Worm (Caenorhabditis elegans) whole organism, L1 larva: Measurements from ENCODE around the gene F47E1.4.

Experiments used
- C04F5.9 ChIP-seq: sonication (generic microtip); optimal IDR thresholded peaks from 2 replicates; lab custom pipeline; 2016; ENCODE audit warnings: missing genetic modification characterization, missing compliant biosample characterization
- C16A3.4 ChIP-seq: fragments of 150-350 bp; optimal IDR thresholded peaks from 2 replicates; lab custom pipeline; 2014; ENCODE audit warnings: missing biosample characterization, missing genetic modification characterization
- F16B12.6 ChIP-seq: fragments of 150-350 bp; optimal IDR thresholded peaks from 2 replicates; lab custom pipeline; 2014; ENCODE audit warnings: missing biosample characterization, missing genetic modification characterization
- Y116A8C.19 ChIP-seq: sonication (generic microtip); optimal IDR thresholded peaks from 2 replicates; lab custom pipeline; 2016; ENCODE audit warnings: missing compliant biosample characterization, missing genetic modification characterization, borderline replicate concordance
- aha-1 ChIP-seq: fragments of 150-350 bp; optimal IDR thresholded peaks from 2 replicates; lab custom pipeline; 2014; ENCODE audit warnings: missing biosample characterization, missing genetic modification characterization
- alr-1 ChIP-seq: fragments of 200-800 bp; sonication (Bioruptor generic); optimal IDR thresholded peaks from 2 replicates; lab custom pipeline; 2018; ENCODE audit warnings: borderline replicate concordance, mild to moderate bottlenecking, missing genetic modification characterization, missing compliant biosample characterization
- aly-2 ChIP-seq: fragments of 150-350 bp; optimal IDR thresholded peaks from 2 replicates; lab custom pipeline; 2014; ENCODE audit warnings: missing biosample characterization, missing genetic modification characterization
- ama-1 ChIP-seq: fragments of 150-350 bp; optimal IDR thresholded peaks from 2 replicates; lab custom pipeline; 2014
- blmp-1 ChIP-seq: fragments of 150-350 bp; optimal IDR thresholded peaks from 2 replicates; lab custom pipeline; 2014; ENCODE audit warnings: missing biosample characterization, missing genetic modification characterization
- ceh-63 ChIP-seq: fragments of 200-800 bp; sonication (Bioruptor generic); optimal IDR thresholded peaks from 2 replicates; lab custom pipeline; 2018; ENCODE audit warnings: mild to moderate bottlenecking, missing genetic modification characterization, missing compliant biosample characterization
- ceh-8 ChIP-seq: fragments of 200-800 bp; sonication (Bioruptor generic); optimal IDR thresholded peaks from 2 replicates; lab custom pipeline; 2018; ENCODE audit warnings: mild to moderate bottlenecking, missing genetic modification characterization, moderate library complexity, missing compliant biosample characterization
- ceh-82 ChIP-seq, 3 experiments: fragments of 150-350 bp in 1 of 3; sonication (generic microtip) in 2 of 3; optimal IDR thresholded peaks; 2 replicates each; lab custom pipeline; 2014 to 2017; ENCODE audit warnings: missing biosample characterization in 3 of 3, missing genetic modification characterization in 3 of 3
- ceh-88 ChIP-seq: fragments of 200-800 bp; sonication (Bioruptor generic); IDR thresholded peaks from 2 replicates; pipeline ENCODE4 v1.3.6; 2022; ENCODE audit warnings: missing genetic modification characterization, missing compliant biosample characterization
- ces-1 ChIP-seq: fragments of 150-350 bp; optimal IDR thresholded peaks from 2 replicates; lab custom pipeline; 2014; ENCODE audit warnings: missing biosample characterization, missing genetic modification reagents, missing genetic modification characterization
- dsc-1 ChIP-seq: sonication (generic microtip); optimal IDR thresholded peaks from 2 replicates; lab custom pipeline; 2016; ENCODE audit warnings: mild to moderate bottlenecking, missing genetic modification characterization, missing compliant biosample characterization
- efl-1 ChIP-seq, 4 experiments: fragments of 150-350 bp; optimal IDR thresholded peaks in 3 of 4; peaks in 1 of 4; 1 replicate in 1 of 4; 2 replicates in 3 of 4; lab custom pipeline; 2014; ENCODE audit warnings: missing biosample characterization in 2 of 4, missing genetic modification characterization in 2 of 4, missing genetic modification reagents in 2 of 4
- efl-3 ChIP-seq: fragments of 200-800 bp; sonication (Bioruptor generic); optimal IDR thresholded peaks from 2 replicates; lab custom pipeline; 2018; ENCODE audit warnings: mild to moderate bottlenecking, missing genetic modification characterization, missing compliant biosample characterization
- egl-27 ChIP-seq, 2 experiments: fragments of 150-350 bp in 1 of 2; sonication (generic microtip); optimal IDR thresholded peaks; 3 replicates each; lab custom pipeline; 2017 to 2018; ENCODE audit warnings: missing biosample characterization in 2 of 2, missing genetic modification characterization in 2 of 2, missing genetic modification reagents in 2 of 2
- elt-2 ChIP-seq: sonication (generic microtip); optimal IDR thresholded peaks from 2 replicates; lab custom pipeline; 2016; ENCODE audit warnings: missing genetic modification characterization, mild to moderate bottlenecking, inconsistent platforms, missing compliant biosample characterization, missing genetic modification reagents
- elt-3 ChIP-seq, 6 experiments: fragments of 150-350 bp in 1 of 6; sonication (generic microtip); optimal IDR thresholded peaks; 2 replicates each; lab custom pipeline; 2017 to 2018; ENCODE audit warnings: missing biosample characterization in 6 of 6, missing genetic modification characterization in 6 of 6, inconsistent platforms in 1 of 6
- ets-5 ChIP-seq: fragments of 200-800 bp; sonication (Bioruptor generic); IDR thresholded peaks from 2 replicates; pipeline ENCODE4 v1.3.6; 2022; ENCODE audit warnings: missing genetic modification characterization, missing compliant biosample characterization
- fkh-10 ChIP-seq: sonication (generic microtip); optimal IDR thresholded peaks from 2 replicates; lab custom pipeline; 2017; ENCODE audit warnings: missing biosample characterization, missing genetic modification reagents, missing genetic modification characterization
- fos-1 ChIP-seq: fragments of 150-350 bp; optimal IDR thresholded peaks from 2 replicates; lab custom pipeline; 2014; ENCODE audit warnings: missing biosample characterization, missing genetic modification characterization
- grh-1 ChIP-seq: fragments of 200-800 bp; sonication (Bioruptor generic); IDR thresholded peaks from 2 replicates; pipeline ENCODE4 v1.3.6; 2022; ENCODE audit warnings: missing genetic modification reagents, missing genetic modification characterization, missing compliant biosample characterization
- hpl-2 ChIP-seq: fragments of 150-350 bp; optimal IDR thresholded peaks from 2 replicates; lab custom pipeline; 2014; ENCODE audit warnings: missing biosample characterization, missing genetic modification reagents, missing genetic modification characterization
- irx-1 ChIP-seq: sonication (generic microtip); optimal IDR thresholded peaks from 2 replicates; lab custom pipeline; 2016; ENCODE audit warnings: missing genetic modification characterization, missing compliant biosample characterization
- isw-1 ChIP-seq: fragments of 200-800 bp; sonication (Bioruptor generic); IDR thresholded peaks from 2 replicates; pipeline ENCODE4 v1.3.6; 2022; ENCODE audit warnings: missing genetic modification characterization, missing compliant biosample characterization
- jun-1 ChIP-seq: fragments of 150-350 bp; optimal IDR thresholded peaks from 2 replicates; lab custom pipeline; 2014; ENCODE audit warnings: missing biosample characterization, missing genetic modification reagents, missing genetic modification characterization
- lin-13 ChIP-seq: fragments of 150-350 bp; optimal IDR thresholded peaks from 2 replicates; lab custom pipeline; 2014; ENCODE audit warnings: missing biosample characterization, missing genetic modification reagents, missing genetic modification characterization
- lin-39 ChIP-seq: fragments of 150-350 bp; optimal IDR thresholded peaks from 2 replicates; lab custom pipeline; 2014; ENCODE audit warnings: missing biosample characterization, missing genetic modification reagents, missing genetic modification characterization
- lir-3 ChIP-seq: sonication (generic microtip); optimal IDR thresholded peaks from 2 replicates; lab custom pipeline; 2016; ENCODE audit warnings: mild to moderate bottlenecking, missing genetic modification characterization, moderate library complexity, missing compliant biosample characterization; ENCODE audit not compliant: poor library complexity
- lsy-2 ChIP-seq, 2 experiments: fragments of 150-350 bp; optimal IDR thresholded peaks; 2 replicates each; lab custom pipeline; 2014; ENCODE audit warnings: missing biosample characterization in 2 of 2, missing genetic modification characterization in 2 of 2
- mab-9 ChIP-seq: fragments of 200-800 bp; sonication (Bioruptor generic); IDR thresholded peaks from 2 replicates; pipeline ENCODE4 v1.3.6; 2022; ENCODE audit warnings: missing genetic modification reagents, missing genetic modification characterization, missing compliant biosample characterization
- mdl-1 ChIP-seq, 2 experiments: fragments of 150-350 bp; optimal IDR thresholded peaks; 2 replicates each; lab custom pipeline; 2014 to 2017; ENCODE audit warnings: missing biosample characterization in 2 of 2, missing genetic modification characterization in 2 of 2, inconsistent platforms in 1 of 2
- mef-2 ChIP-seq: fragments of 150-350 bp; optimal IDR thresholded peaks from 2 replicates; lab custom pipeline; 2014; ENCODE audit warnings: missing biosample characterization, missing genetic modification characterization
- mep-1 ChIP-seq: fragments of 150-350 bp; optimal IDR thresholded peaks from 2 replicates; lab custom pipeline; 2014; ENCODE audit warnings: missing biosample characterization, missing genetic modification characterization
- nhr-19 ChIP-seq: fragments of 200-800 bp; sonication (Bioruptor generic); conservative IDR thresholded peaks from 2 replicates; pipeline ENCODE4 v1.3.6; 2022; ENCODE audit warnings: missing genetic modification characterization, missing compliant biosample characterization
- nhr-20 ChIP-seq: sonication (generic microtip); optimal IDR thresholded peaks from 2 replicates; lab custom pipeline; 2016; ENCODE audit warnings: mild to moderate bottlenecking, missing genetic modification characterization, missing compliant biosample characterization
- nhr-237 ChIP-seq: fragments of 150-350 bp; optimal IDR thresholded peaks from 2 replicates; lab custom pipeline; 2014; ENCODE audit warnings: missing biosample characterization, missing genetic modification characterization
- nhr-76 ChIP-seq: sonication (generic microtip); optimal IDR thresholded peaks from 2 replicates; lab custom pipeline; 2017; ENCODE audit warnings: missing biosample characterization, missing genetic modification characterization
- nhr-77 ChIP-seq: fragments of 150-350 bp; optimal IDR thresholded peaks from 2 replicates; lab custom pipeline; 2014; ENCODE audit warnings: missing biosample characterization, missing genetic modification characterization
- nhr-84 ChIP-seq: sonication (generic microtip); optimal IDR thresholded peaks from 2 replicates; lab custom pipeline; 2017; ENCODE audit warnings: missing biosample characterization, missing genetic modification characterization
- nhr-85 ChIP-seq: sonication (generic microtip); peaks from one replicate; lab custom pipeline; 2016; ENCODE audit warnings: missing genetic modification characterization, inconsistent platforms, missing compliant biosample characterization
- pag-3 ChIP-seq: sonication (generic microtip); optimal IDR thresholded peaks from 2 replicates; lab custom pipeline; 2017; ENCODE audit warnings: missing genetic modification characterization, mild to moderate bottlenecking, missing compliant biosample characterization, antibody characterized with exemption, borderline replicate concordance; ENCODE audit not compliant: insufficient read depth
- pax-3 ChIP-seq: fragments of 200-800 bp; sonication (Bioruptor generic); optimal IDR thresholded peaks from 2 replicates; lab custom pipeline; 2018; ENCODE audit warnings: mild to moderate bottlenecking, missing genetic modification characterization, moderate library complexity, missing compliant biosample characterization
- snpc-4 ChIP-seq: fragments of 150-350 bp; optimal IDR thresholded peaks from 2 replicates; lab custom pipeline; 2014; ENCODE audit warnings: missing biosample characterization, missing genetic modification characterization
- sox-4 ChIP-seq: sonication (generic microtip); optimal IDR thresholded peaks from 2 replicates; lab custom pipeline; 2016; ENCODE audit warnings: missing genetic modification characterization, missing compliant biosample characterization
- sptf-1 ChIP-seq: fragments of 150-350 bp; optimal IDR thresholded peaks from 2 replicates; lab custom pipeline; 2014; ENCODE audit warnings: missing biosample characterization, missing genetic modification characterization
- sup-37 ChIP-seq: fragments of 200-800 bp; sonication (Bioruptor generic); optimal IDR thresholded peaks from 2 replicates; lab custom pipeline; 2018; ENCODE audit warnings: mild to moderate bottlenecking, missing genetic modification characterization, missing compliant biosample characterization
- unc-30 ChIP-seq: sonication (generic microtip); optimal IDR thresholded peaks from 2 replicates; lab custom pipeline; 2017; ENCODE audit warnings: missing biosample characterization, missing genetic modification characterization
- vab-15 ChIP-seq: sonication (generic microtip); optimal IDR thresholded peaks from 2 replicates; lab custom pipeline; 2017; ENCODE audit warnings: missing genotype, mild to moderate bottlenecking, missing genetic modification characterization, missing compliant biosample characterization
- zag-1 ChIP-seq: fragments of 150-350 bp; optimal IDR thresholded peaks from 2 replicates; lab custom pipeline; 2014; ENCODE audit warnings: missing biosample characterization, missing genetic modification characterization
- zip-4 ChIP-seq: fragments of 200-800 bp; sonication (Bioruptor generic); optimal IDR thresholded peaks from 2 replicates; lab custom pipeline; 2018; ENCODE audit warnings: mild to moderate bottlenecking, missing genetic modification characterization, moderate library complexity, missing compliant biosample characterization

F47E1.4 gene

ce11 chrX:9091380-9091779 is 28.8 kb downstream of the F47E1.4 start (continued):
- peak; percentile 46 for TF ChIP-seq ceh-8 (GFP tag; lab: Kevin White, UChicago)
- no peak for TF ChIP-seq sup-37 (GFP tag; lab: Kevin White, UChicago)
- peak; percentile 14 to 66 (median 31) for TF ChIP-seq ceh-82 (tag; optimal IDR thresholded peaks at IDR 0.05; lab: Kevin White, UChicago)
- TF ChIP-seq mab-9: no peak
- TF ChIP-seq ama-1: no peak
- no peak for TF ChIP-seq alr-1 (tag; lab: Kevin White, UChicago)
- TF ChIP-seq egl-27 (tag; optimal IDR thresholded peaks at IDR 0.05; lab: Kevin White, UChicago): no peak
- no peak for TF ChIP-seq jun-1 (tag; lab: Kevin White, UChicago)
- no peak for TF ChIP-seq pax-3
- no peak for TF ChIP-seq ceh-63 (GFP tag; lab: Kevin White, UChicago)
- no peak for TF ChIP-seq C04F5.9 (tag; lab: Kevin White, UChicago)
- no peak for TF ChIP-seq hpl-2 (GFP tag; lab: Kevin White, UChicago)
- TF ChIP-seq fkh-10 (GFP tag; lab: Kevin White, UChicago): peak; percentile 30
- no peak for TF ChIP-seq F16B12.6 (tag; lab: Kevin White, UChicago)
- TF ChIP-seq nhr-77 (tag; lab: Kevin White, UChicago): no peak
- peak; percentile 62 for TF ChIP-seq irx-1 (tag; lab: Kevin White, UChicago)
- TF ChIP-seq nhr-237 (tag; lab: Kevin White, UChicago): no peak
- peak; percentile 23 for TF ChIP-seq lin-13 (GFP tag; lab: Kevin White, UChicago)
- TF ChIP-seq mdl-1 (tag; optimal IDR thresholded peaks at IDR 0.05; lab: Kevin White, UChicago): peak in 1 of 2 experiments; percentile 10
- TF ChIP-seq snpc-4: no peak
- TF ChIP-seq elt-2: peak; percentile 15
- TF ChIP-seq nhr-76 (tag; lab: Kevin White, UChicago): no peak
- no peak for TF ChIP-seq aha-1
- no peak for TF ChIP-seq ets-5 (GFP tag; lab: Robert Waterston, UW)
- no peak for TF ChIP-seq sox-4 (tag; lab: Kevin White, UChicago)
- TF ChIP-seq lir-3 (tag; lab: Kevin White, UChicago): peak; percentile 70
- peak in 1 of 6 experiments; percentile 23 for TF ChIP-seq elt-3 (tag; optimal IDR thresholded peaks at IDR 0.05; lab: Kevin White, UChicago)
- peak; percentile 60 for TF ChIP-seq dsc-1 (tag; lab: Kevin White, UChicago)
- peak; percentile 29 to 60 for TF ChIP-seq lsy-2 (tag; optimal IDR thresholded peaks at IDR 0.05; lab: Kevin White, UChicago)
- no peak for TF ChIP-seq grh-1 (GFP tag; lab: Robert Waterston, UW)
- no peak for TF ChIP-seq Y116A8C.19 (tag; lab: Kevin White, UChicago)
- TF ChIP-seq zip-4 (GFP tag; lab: Kevin White, UChicago): no peak
- TF ChIP-seq vab-15: no peak
- TF ChIP-seq ces-1: no peak
- TF ChIP-seq lin-39: peak; percentile 10
- peak; percentile 53 for TF ChIP-seq C16A3.4 (tag; lab: Kevin White, UChicago)
- peak; percentile 63 for TF ChIP-seq mep-1 (tag; lab: Kevin White, UChicago)
- no peak for TF ChIP-seq zag-1 (tag; lab: Kevin White, UChicago)
- no peak for TF ChIP-seq sptf-1 (tag; lab: Kevin White, UChicago)
- peak; percentile 53 for TF ChIP-seq nhr-20 (tag; lab: Kevin White, UChicago)
- peak; percentile 20 to 34 for TF ChIP-seq efl-1 (optimal IDR thresholded peaks at IDR 0.05; lab: Kevin White, UChicago)
- TF ChIP-seq efl-1 (GFP tag; optimal IDR thresholded peaks at IDR 0.05 in 1 of 2; lab: Kevin White, UChicago): no peak
- no peak for TF ChIP-seq mef-2 (tag; lab: Kevin White, UChicago)
- TF ChIP-seq ceh-88 (GFP tag; lab: Robert Waterston, UW): no peak
- TF ChIP-seq efl-3 (GFP tag; lab: Kevin White, UChicago): no peak
- no peak; the same call in 1 of the 2 replicates for TF ChIP-seq isw-1
- peak; percentile 73 for TF ChIP-seq nhr-19 (GFP tag; lab: Robert Waterston, UW)
- no peak for TF ChIP-seq aly-2 (tag; lab: Kevin White, UChicago)
- no peak for TF ChIP-seq nhr-84 (tag; lab: Kevin White, UChicago)
- no peak for TF ChIP-seq pag-3 (tag; lab: Kevin White, UChicago)
- no peak for TF ChIP-seq blmp-1
- no peak for TF ChIP-seq unc-30 (tag; lab: Kevin White, UChicago)
- TF ChIP-seq nhr-85 (tag; lab: Kevin White, UChicago): peak; percentile 39
- peak; percentile 59 for TF ChIP-seq fos-1 (tag; lab: Kevin White, UChicago)
